Worm (Caenorhabditis elegans) whole organism, L4 larva: Measurements from ENCODE around the gene tufm-1.
"Not testable (repeated sequence)": the region's sequence is repeated elsewhere in the genome, so short reads cannot be mapped to it uniquely, and the experiment has no call there.

Experiments
- F26F4.8 ChIP-seq: fragments of 200-800 bp; sonication (Bioruptor generic); conservative IDR thresholded peaks from 2 replicates; pipeline ENCODE4 v1.3.6; 2022; ENCODE audit warnings: missing genetic modification characterization, missing compliant biosample characterization
- F37D6.2 ChIP-seq: sonication (generic microtip); optimal IDR thresholded peaks from 2 replicates; lab custom pipeline; 2016; ENCODE audit warnings: mild to moderate bottlenecking, missing genetic modification characterization, missing compliant biosample characterization
- F44E2.7 ChIP-seq: fragments of 200-800 bp; sonication (Bioruptor generic); IDR thresholded peaks from 2 replicates; pipeline ENCODE4 v2.1.2; 2022; ENCODE audit warnings: missing genetic modification characterization, missing compliant biosample characterization
- R02D3.7 ChIP-seq: fragments of 150-350 bp; sonication (generic microtip); optimal IDR thresholded peaks from 3 replicates; lab custom pipeline; 2014; ENCODE audit warnings: missing biosample characterization, missing genetic modification characterization
- T26A8.4 ChIP-seq: fragments of 200-800 bp; sonication (Bioruptor generic); IDR thresholded peaks from 2 replicates; pipeline ENCODE4 v1.3.6; 2022; ENCODE audit warnings: missing genetic modification characterization, missing compliant biosample characterization
- ZK337.2 ChIP-seq: fragments of 200-800 bp; sonication (Bioruptor generic); IDR thresholded peaks from 2 replicates; pipeline ENCODE4 v1.3.6; 2022; ENCODE audit warnings: missing genetic modification reagents, missing genetic modification characterization, missing compliant biosample characterization
- aha-1 ChIP-seq: fragments of 150-350 bp; peaks from one replicate; lab custom pipeline; 2014; ENCODE audit warnings: missing biosample characterization, missing genetic modification characterization
- arid-1 ChIP-seq: fragments of 200-800 bp; sonication (Bioruptor generic); conservative IDR thresholded peaks from 2 replicates; pipeline ENCODE4 v1.3.6; 2022; ENCODE audit warnings: missing genetic modification reagents, missing genetic modification characterization, missing compliant biosample characterization
- ceh-20 ChIP-seq: fragments of 200-800 bp; sonication (Bioruptor generic); IDR thresholded peaks from 2 replicates; pipeline ENCODE4 v1.3.6; 2022; ENCODE audit warnings: missing genetic modification reagents, missing genetic modification characterization, missing compliant biosample characterization
- ceh-28 ChIP-seq: fragments of 150-350 bp; optimal IDR thresholded peaks from 2 replicates; lab custom pipeline; 2014; ENCODE audit warnings: missing biosample characterization, missing genetic modification reagents, missing genetic modification characterization
- ceh-62 ChIP-seq: sonication (generic microtip); optimal IDR thresholded peaks from 2 replicates; lab custom pipeline; 2017; ENCODE audit warnings: missing biosample characterization, missing genetic modification characterization
- ces-1 ChIP-seq: fragments of 150-350 bp; sonication (generic microtip); optimal IDR thresholded peaks from 4 replicates; lab custom pipeline; 2014; ENCODE audit warnings: missing biosample characterization, missing genetic modification reagents, missing genetic modification characterization
- ctbp-1 ChIP-seq: fragments of 200-800 bp; sonication (Bioruptor generic); IDR thresholded peaks from 2 replicates; pipeline ENCODE4 v1.3.6; 2022; ENCODE audit warnings: missing genetic modification reagents, missing genetic modification characterization, missing compliant biosample characterization
- daf-8 ChIP-seq: fragments of 200-800 bp; sonication (Bioruptor generic); IDR thresholded peaks from 2 replicates; pipeline ENCODE4 v1.3.6; 2022; ENCODE audit warnings: missing genetic modification characterization, missing compliant biosample characterization
- dpl-1 ChIP-seq: fragments of 150-350 bp; optimal IDR thresholded peaks from 2 replicates; lab custom pipeline; 2014; ENCODE audit warnings: missing biosample characterization, missing genetic modification reagents, missing genetic modification characterization
- duxl-1 ChIP-seq: sonication (generic microtip); optimal IDR thresholded peaks from 2 replicates; lab custom pipeline; 2016; ENCODE audit warnings: mild to moderate bottlenecking, missing genetic modification characterization, moderate library complexity, missing compliant biosample characterization; ENCODE audit not compliant: poor library complexity
- egl-27 ChIP-seq: sonication (generic microtip); optimal IDR thresholded peaks from 3 replicates; lab custom pipeline; 2017; ENCODE audit warnings: missing biosample characterization, missing genetic modification reagents, missing genetic modification characterization
- hlh-11 ChIP-seq: fragments of 200-800 bp; sonication (Bioruptor generic); optimal IDR thresholded peaks from 2 replicates; lab custom pipeline; 2018; ENCODE audit warnings: mild to moderate bottlenecking, missing genetic modification characterization, missing compliant biosample characterization
- jun-1 ChIP-seq: fragments of 150-350 bp; optimal IDR thresholded peaks from 2 replicates; lab custom pipeline; 2014; ENCODE audit warnings: missing biosample characterization, missing genetic modification reagents, missing genetic modification characterization
- lin-13 ChIP-seq: fragments of 150-350 bp; optimal IDR thresholded peaks from 2 replicates; lab custom pipeline; 2014; ENCODE audit warnings: missing biosample characterization, missing genetic modification reagents, missing genetic modification characterization
- mxl-3 ChIP-seq: fragments of 200-800 bp; sonication (Bioruptor generic); optimal IDR thresholded peaks from 2 replicates; lab custom pipeline; 2018; ENCODE audit warnings: mild to moderate bottlenecking, missing genetic modification characterization, missing compliant biosample characterization
- nhr-102 ChIP-seq: sonication (generic microtip); optimal IDR thresholded peaks from 2 replicates; lab custom pipeline; 2016; ENCODE audit warnings: mild to moderate bottlenecking, missing genetic modification characterization, moderate library complexity, missing compliant biosample characterization
- nhr-11 ChIP-seq: fragments of 150-350 bp; optimal IDR thresholded peaks from 2 replicates; lab custom pipeline; 2014; ENCODE audit warnings: missing biosample characterization, missing genetic modification characterization
- nhr-237 ChIP-seq: sonication (generic microtip); optimal IDR thresholded peaks from 2 replicates; lab custom pipeline; 2017; ENCODE audit warnings: missing biosample characterization, missing genetic modification characterization
- nhr-28 ChIP-seq: fragments of 150-350 bp; optimal IDR thresholded peaks from 2 replicates; lab custom pipeline; 2014; ENCODE audit warnings: missing biosample characterization, missing genetic modification characterization
- nhr-76 ChIP-seq: fragments of 150-350 bp; optimal IDR thresholded peaks from 2 replicates; lab custom pipeline; 2014; ENCODE audit warnings: missing biosample characterization, missing genetic modification characterization
- nhr-77 ChIP-seq: fragments of 150-350 bp; optimal IDR thresholded peaks from 2 replicates; lab custom pipeline; 2014; ENCODE audit warnings: missing biosample characterization, missing genetic modification characterization
- php-3 ChIP-seq: fragments of 200-800 bp; sonication (Bioruptor generic); IDR thresholded peaks from 2 replicates; pipeline ENCODE4 v1.3.6; 2022; ENCODE audit warnings: missing genetic modification reagents, missing genetic modification characterization, missing compliant biosample characterization
- pqm-1 ChIP-seq: sonication (generic microtip); optimal IDR thresholded peaks from 2 replicates; lab custom pipeline; 2017; ENCODE audit warnings: missing biosample characterization, missing genetic modification characterization
- skn-1 ChIP-seq: fragments of 150-350 bp; optimal IDR thresholded peaks from 2 replicates; lab custom pipeline; 2014; ENCODE audit warnings: missing biosample characterization, missing genetic modification characterization
- snpc-4 ChIP-seq: fragments of 150-350 bp; optimal IDR thresholded peaks from 2 replicates; lab custom pipeline; 2014; ENCODE audit warnings: missing biosample characterization, missing genetic modification characterization
- unc-62 ChIP-seq, 3 experiments: fragments of 150-350 bp in 1 of 3; sonication (generic microtip); optimal IDR thresholded peaks in 2 of 3; peaks in 1 of 3; 1 replicate in 1 of 3; 2 replicates in 2 of 3; lab custom pipeline; 2014 to 2017; ENCODE audit warnings: missing biosample characterization in 3 of 3, missing genetic modification characterization in 3 of 3, missing genetic modification reagents in 3 of 3, missing genotype in 1 of 3
- ztf-11 ChIP-seq: fragments of 150-350 bp; optimal IDR thresholded peaks from 2 replicates; lab custom pipeline; 2014; ENCODE audit warnings: missing biosample characterization, missing genetic modification characterization
- ztf-7 ChIP-seq: fragments of 150-350 bp; optimal IDR thresholded peaks from 2 replicates; lab custom pipeline; 2014; ENCODE audit warnings: missing biosample characterization, missing genetic modification characterization

Gene tufm-1

ce11 chrIII:2846747-2847146 is 32.0 kb upstream of the tufm-1 start, which contains the start of gene H34I24.1:
TSS of gene H34I24.1 (plus strand) at chrIII:2847047.
- TF ChIP-seq unc-62 (GFP tag; optimal IDR thresholded peaks at IDR 0.05 in 1 of 2; lab: Kevin White, UChicago); unc-62 (tag; optimal IDR thresholded peaks at IDR 0.05; lab: Kevin White, UChicago); ZK337.2 (GFP tag; lab: Robert Waterston, UW); ztf-11 (tag; lab: Kevin White, UChicago): not testable (repeated sequence)

- TF ChIP-seq F37D6.2 = no peak
- TF ChIP-seq php-3 = 0 out of 2 replicates have a peak, but pooled peaks have one; percentile 14
- no peak for TF ChIP-seq F26F4.8 (GFP tag; lab: Robert Waterston, UW)
- no peak for TF ChIP-seq lin-13 (GFP tag; lab: Kevin White, UChicago)
- TF ChIP-seq ceh-20 (GFP tag; lab: Robert Waterston, UW) = peak; percentile 46; the same call in 1 of the 2 replicates
- TF ChIP-seq duxl-1 (tag; lab: Kevin White, UChicago) = no peak
- no peak for TF ChIP-seq jun-1 (tag; lab: Kevin White, UChicago)
- TF ChIP-seq nhr-28 (tag; lab: Kevin White, UChicago) = peak; percentile 21
- TF ChIP-seq aha-1 (tag; lab: Kevin White, UChicago) = peak; percentile 63
- TF ChIP-seq pqm-1 = peak; percentile 92
- TF ChIP-seq mxl-3 = no peak
- no peak for TF ChIP-seq dpl-1 (GFP tag; lab: Kevin White, UChicago)
- peak; percentile 5 for TF ChIP-seq hlh-11 (tag; lab: Kevin White, UChicago)
- TF ChIP-seq ces-1 (GFP tag; lab: Kevin White, UChicago) = no peak
- no peak for TF ChIP-seq nhr-237
- TF ChIP-seq unc-62 (GFP tag; optimal IDR thresholded peaks at IDR 0.05 in 1 of 2; lab: Kevin White, UChicago) = peak in 1 of 2 experiments; percentile 66
- no peak for TF ChIP-seq unc-62 (tag; optimal IDR thresholded peaks at IDR 0.05; lab: Kevin White, UChicago)
Measured at ce11 chrIII:2841856-2842373, 27.1 kb upstream of the tufm-1 start, which contains the start of gene H34I24.2. TSS of gene H34I24.2 (plus strand) at chrIII:2842044.

- no peak for TF ChIP-seq snpc-4 (tag; lab: Kevin White, UChicago)
- TF ChIP-seq aha-1 (tag; lab: Kevin White, UChicago) = peak; percentile 91
- TF ChIP-seq nhr-11 (tag; lab: Kevin White, UChicago) = no peak
- no peak for TF ChIP-seq php-3
Measured at ce11 chrIII:2840877-2841540, 26.2 kb upstream of the tufm-1 start, which contains the start of gene Y71H2AR.2. TSS of gene Y71H2AR.2 (minus strand) at chrIII:2840927.

ce11 chrIII:2836742-2837416 is 22.1 kb upstream of the tufm-1 start:
- peak; percentile 81 for TF ChIP-seq ceh-28 (tag; lab: Kevin White, UChicago)
- TF ChIP-seq F44E2.7 (GFP tag; lab: Robert Waterston, UW) = peak; percentile 39; the same call in 1 of the 2 replicates

ce11 chrIII:2836339-2836738 is 21.6 kb upstream of the tufm-1 start, which contains the start of gene josd-1:
TSS of gene josd-1 (plus strand) at chrIII:2836639.
- TF ChIP-seq R02D3.7 (tag; lab: Kevin White, UChicago) = no peak
- TF ChIP-seq nhr-77 (tag; lab: Kevin White, UChicago) = no peak
- no peak for TF ChIP-seq skn-1 (tag; lab: Kevin White, UChicago)
- TF ChIP-seq T26A8.4 = no peak
- no peak for TF ChIP-seq nhr-76
- TF ChIP-seq nhr-102 (tag; lab: Kevin White, UChicago) = no peak
- TF ChIP-seq F37D6.2 = no peak
- no peak for TF ChIP-seq ztf-7 (tag; lab: Kevin White, UChicago)
- TF ChIP-seq arid-1 (GFP tag; lab: Robert Waterston, UW) = no peak
- no peak for TF ChIP-seq egl-27 (tag; lab: Kevin White, UChicago)
- TF ChIP-seq ctbp-1 (GFP tag; lab: Robert Waterston, UW) = no peak
- TF ChIP-seq ceh-62 (tag; lab: Kevin White, UChicago) = no peak
- no peak for TF ChIP-seq daf-8 (GFP tag; lab: Robert Waterston, UW)
- no peak for TF ChIP-seq php-3
